Worm (Caenorhabditis elegans) whole organism, L3 larva: ENCODE results near the gene F48E8.3.
A peak's percentile ranks its signal among the peaks of the same experiment; 100 is the strongest.

ENCODE experiments used
- R02D3.7 ChIP-seq: fragments of 150-350 bp; optimal IDR thresholded peaks from 2 replicates; lab custom pipeline; 2014; ENCODE audit warnings: missing biosample characterization, missing genetic modification characterization
- ZK546.5 ChIP-seq: sonication (generic microtip); optimal IDR thresholded peaks from 2 replicates; lab custom pipeline; 2017; ENCODE audit warnings: missing biosample characterization, missing genetic modification characterization
- aly-2 ChIP-seq: fragments of 150-350 bp; optimal IDR thresholded peaks from 2 replicates; lab custom pipeline; 2014; ENCODE audit warnings: missing biosample characterization, missing genetic modification characterization
- ama-1 ChIP-seq: fragments of 150-350 bp; optimal IDR thresholded peaks from 2 replicates; lab custom pipeline; 2018
- ceh-28 ChIP-seq: fragments of 150-350 bp; optimal IDR thresholded peaks from 2 replicates; lab custom pipeline; 2014; ENCODE audit warnings: missing biosample characterization, missing genetic modification reagents, missing genetic modification characterization
- ceh-82 ChIP-seq: fragments of 150-350 bp; optimal IDR thresholded peaks from 2 replicates; lab custom pipeline; 2014; ENCODE audit warnings: missing biosample characterization, missing genetic modification characterization
- ceh-9 ChIP-seq: sonication (generic microtip); optimal IDR thresholded peaks from 2 replicates; lab custom pipeline; 2018; ENCODE audit warnings: missing biosample characterization, missing genetic modification characterization
- daf-12 ChIP-seq: fragments of 150-350 bp; optimal IDR thresholded peaks from 2 replicates; lab custom pipeline; 2014; ENCODE audit warnings: missing biosample characterization, missing genetic modification reagents, missing genetic modification characterization
- egl-27 ChIP-seq: sonication (generic microtip); optimal IDR thresholded peaks from 4 replicates; lab custom pipeline; 2017; ENCODE audit warnings: missing biosample characterization, missing genetic modification reagents, missing genetic modification characterization
- egl-5 ChIP-seq: fragments of 150-350 bp; optimal IDR thresholded peaks from 2 replicates; lab custom pipeline; 2017; ENCODE audit warnings: missing biosample characterization, missing genetic modification reagents, missing genetic modification characterization, inconsistent platforms
- elt-1 ChIP-seq: fragments of 150-350 bp; optimal IDR thresholded peaks from 2 replicates; lab custom pipeline; 2014; ENCODE audit warnings: missing biosample characterization, missing genetic modification characterization
- elt-2 ChIP-seq: sonication (generic microtip); optimal IDR thresholded peaks from 2 replicates; lab custom pipeline; 2016; ENCODE audit warnings: missing genetic modification reagents, mild to moderate bottlenecking, missing genetic modification characterization, missing compliant biosample characterization
- elt-3 ChIP-seq, 3 experiments: fragments of 150-350 bp in 1 of 3; sonication (generic microtip) in 2 of 3; optimal IDR thresholded peaks; 2 replicates in 2 of 3; 4 replicates in 1 of 3; lab custom pipeline; 2014 to 2017; ENCODE audit warnings: missing biosample characterization in 3 of 3, missing genetic modification characterization in 3 of 3
- eor-1 ChIP-seq, 2 experiments: fragments of 150-350 bp; optimal IDR thresholded peaks; 2 replicates each; lab custom pipeline; 2014 to 2018; ENCODE audit warnings: missing biosample characterization in 2 of 2, missing genetic modification characterization in 2 of 2
- fkh-10 ChIP-seq: sonication (generic microtip); optimal IDR thresholded peaks from 2 replicates; lab custom pipeline; 2017; ENCODE audit warnings: missing biosample characterization, missing genetic modification reagents, missing genetic modification characterization
- fkh-2 ChIP-seq: fragments of 150-350 bp; optimal IDR thresholded peaks from 2 replicates; lab custom pipeline; 2014; ENCODE audit warnings: missing biosample characterization, missing genetic modification reagents, missing genetic modification characterization
- fos-1 ChIP-seq: fragments of 150-350 bp; optimal IDR thresholded peaks from 2 replicates; lab custom pipeline; 2014; ENCODE audit warnings: missing biosample characterization, missing genetic modification characterization
- hmg-11 ChIP-seq: sonication (generic microtip); optimal IDR thresholded peaks from 2 replicates; lab custom pipeline; 2016; ENCODE audit warnings: missing genetic modification characterization, missing compliant biosample characterization
- jun-1 ChIP-seq: fragments of 150-350 bp; optimal IDR thresholded peaks from 2 replicates; lab custom pipeline; 2014; ENCODE audit warnings: missing biosample characterization, missing genetic modification reagents, missing genetic modification characterization
- lin-15B ChIP-seq: fragments of 150-350 bp; optimal IDR thresholded peaks from 2 replicates; lab custom pipeline; 2014; ENCODE audit warnings: missing biosample characterization, missing genetic modification characterization
- lin-39 ChIP-seq: fragments of 150-350 bp; optimal IDR thresholded peaks from 2 replicates; lab custom pipeline; 2018; ENCODE audit warnings: missing biosample characterization, missing genetic modification reagents, missing genetic modification characterization
- lsy-12 ChIP-seq: sonication (generic microtip); optimal IDR thresholded peaks from 2 replicates; lab custom pipeline; 2016; ENCODE audit warnings: mild to moderate bottlenecking, missing genetic modification characterization, missing compliant biosample characterization
- mml-1 ChIP-seq: fragments of 150-350 bp; sonication (generic microtip); optimal IDR thresholded peaks from 3 replicates; lab custom pipeline; 2014; ENCODE audit warnings: missing biosample characterization, missing genetic modification characterization
- nfya-1 ChIP-seq: sonication (generic microtip); optimal IDR thresholded peaks from 2 replicates; lab custom pipeline; 2017; ENCODE audit warnings: missing genetic modification characterization, mild to moderate bottlenecking, missing compliant biosample characterization, antibody characterized with exemption, moderate library complexity; ENCODE audit not compliant: insufficient read depth
- nhr-11 ChIP-seq: fragments of 150-350 bp; optimal IDR thresholded peaks from 2 replicates; lab custom pipeline; 2014; ENCODE audit warnings: missing biosample characterization, missing genetic modification characterization
- nhr-12 ChIP-seq: fragments of 150-350 bp; optimal IDR thresholded peaks from 2 replicates; lab custom pipeline; 2014; ENCODE audit warnings: missing biosample characterization, missing genetic modification characterization
- nhr-23 ChIP-seq: fragments of 150-350 bp; optimal IDR thresholded peaks from 2 replicates; lab custom pipeline; 2014; ENCODE audit warnings: missing biosample characterization, missing genetic modification reagents, missing genetic modification characterization
- nhr-237 ChIP-seq: fragments of 150-350 bp; optimal IDR thresholded peaks from 2 replicates; lab custom pipeline; 2014; ENCODE audit warnings: missing biosample characterization, missing genetic modification characterization
- nhr-25 ChIP-seq: sonication (generic microtip); optimal IDR thresholded peaks from 2 replicates; lab custom pipeline; 2017; ENCODE audit warnings: missing biosample characterization, missing genetic modification characterization
- nhr-28 ChIP-seq: fragments of 150-350 bp; optimal IDR thresholded peaks from 2 replicates; lab custom pipeline; 2014; ENCODE audit warnings: missing biosample characterization, missing genetic modification characterization
- nhr-43 ChIP-seq: sonication (generic microtip); optimal IDR thresholded peaks from 2 replicates; lab custom pipeline; 2016; ENCODE audit warnings: mild to moderate bottlenecking, missing genetic modification characterization, missing compliant biosample characterization; ENCODE audit not compliant: poor library complexity, severe bottlenecking
- nhr-67 ChIP-seq: fragments of 150-350 bp; optimal IDR thresholded peaks from 2 replicates; lab custom pipeline; 2014; ENCODE audit warnings: missing biosample characterization, missing genetic modification characterization
- nhr-76 ChIP-seq: fragments of 150-350 bp; sonication (generic microtip); optimal IDR thresholded peaks from 5 replicates; lab custom pipeline; 2014; ENCODE audit warnings: missing biosample characterization, missing genetic modification characterization
- pqm-1 ChIP-seq: fragments of 150-350 bp; optimal IDR thresholded peaks from 2 replicates; lab custom pipeline; 2017; ENCODE audit warnings: missing biosample characterization, missing genetic modification characterization, inconsistent platforms
- sea-2 ChIP-seq: fragments of 150-350 bp; sonication (generic microtip); optimal IDR thresholded peaks from 4 replicates; lab custom pipeline; 2014; ENCODE audit warnings: missing biosample characterization, missing genetic modification reagents, missing genetic modification characterization
- skn-1 ChIP-seq: fragments of 150-350 bp; optimal IDR thresholded peaks from 2 replicates; lab custom pipeline; 2014; ENCODE audit warnings: missing biosample characterization, missing genetic modification characterization
- snpc-4 ChIP-seq: fragments of 150-350 bp; optimal IDR thresholded peaks from 2 replicates; lab custom pipeline; 2014; ENCODE audit warnings: missing biosample characterization, missing genetic modification characterization
- tbx-2 ChIP-seq: sonication (generic microtip); optimal IDR thresholded peaks from 2 replicates; lab custom pipeline; 2016; ENCODE audit warnings: mild to moderate bottlenecking, missing genetic modification characterization, missing compliant biosample characterization
- unc-39 ChIP-seq: sonication (generic microtip); optimal IDR thresholded peaks from 4 replicates; lab custom pipeline; 2017; ENCODE audit warnings: missing biosample characterization, missing genetic modification characterization
- unc-62 ChIP-seq: fragments of 150-350 bp; sonication (generic microtip); optimal IDR thresholded peaks from 4 replicates; lab custom pipeline; 2014; ENCODE audit warnings: missing biosample characterization, missing genetic modification reagents, missing genetic modification characterization
- zag-1 ChIP-seq: fragments of 150-350 bp; optimal IDR thresholded peaks from 2 replicates; lab custom pipeline; 2014; ENCODE audit warnings: missing biosample characterization, missing genetic modification characterization
- ztf-11 ChIP-seq: fragments of 150-350 bp; optimal IDR thresholded peaks from 2 replicates; lab custom pipeline; 2014; ENCODE audit warnings: missing biosample characterization, missing genetic modification characterization
- ztf-4 ChIP-seq: fragments of 150-350 bp; optimal IDR thresholded peaks from 2 replicates; lab custom pipeline; 2014; ENCODE audit warnings: missing biosample characterization, missing genetic modification characterization

The F48E8.3 gene

DNA sequence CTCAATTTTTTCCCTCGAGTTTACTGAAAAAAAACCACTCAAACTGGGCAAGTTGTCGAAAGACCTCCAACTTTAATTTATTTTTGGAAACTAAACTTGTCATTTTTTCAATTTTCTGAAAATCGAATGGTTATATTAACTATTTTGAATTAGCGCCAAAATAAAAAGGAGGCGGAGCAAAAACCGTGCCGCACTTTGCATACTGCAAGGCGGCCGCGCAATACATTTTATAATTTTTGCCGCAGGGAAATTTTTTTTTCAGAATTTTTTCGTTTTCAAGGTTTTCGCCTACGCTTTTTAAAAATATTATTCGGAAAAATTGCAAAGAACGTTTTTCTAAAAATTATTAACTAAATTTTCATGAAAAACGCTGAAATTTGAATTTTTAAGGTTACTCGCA is 42.5 kb downstream of the F48E8.3 start:
- no peak for TF ChIP-seq ceh-28
- TF ChIP-seq R02D3.7 (tag; lab: Kevin White, UChicago): no peak

DNA sequence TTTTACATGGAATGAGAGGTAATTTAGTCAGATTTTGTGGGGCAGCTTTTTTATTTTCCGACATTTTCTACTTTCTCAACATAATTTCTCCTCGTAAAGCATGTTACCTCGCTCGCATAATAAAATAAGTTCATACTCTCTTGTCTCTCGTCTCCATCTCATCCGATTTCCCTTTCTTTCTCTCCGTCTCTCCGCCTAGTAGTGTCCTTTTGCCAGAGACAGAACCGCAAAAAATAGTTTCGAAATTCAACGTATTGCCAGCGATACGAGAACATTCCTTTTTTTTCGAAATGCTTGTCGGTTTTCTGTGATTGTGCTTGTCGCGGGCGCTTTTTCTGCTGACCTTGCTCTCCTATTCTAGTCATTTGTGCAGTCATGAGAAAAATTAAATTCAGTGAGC is 43.0 kb downstream of the F48E8.3 start:
- TF ChIP-seq ceh-28 (peak; percentile 56), fkh-2 (tag; lab: Kevin White, UChicago) (no peak), elt-3 (tag; optimal IDR thresholded peaks at IDR 0.05; lab: Kevin White, UChicago) (peak in 1 of 3 experiments; percentile 38), nhr-67 (tag; lab: Kevin White, UChicago) (no peak), fos-1 (no peak), ceh-9 (tag; lab: Kevin White, UChicago) (no peak), skn-1 (tag; lab: Kevin White, UChicago) (peak; percentile 15), pqm-1 (peak; percentile 34), ZK546.5 (tag; lab: Kevin White, UChicago) (no peak), aly-2 (tag; lab: Kevin White, UChicago) (no peak), nhr-43 (tag; lab: Kevin White, UChicago) (peak; percentile 28), nfya-1 (tag; lab: Kevin White, UChicago) (peak; percentile 70), lin-15B (tag; lab: Kevin White, UChicago) (peak; percentile 25), daf-12 (tag; lab: Kevin White, UChicago) (no peak), nhr-23 (tag; lab: Kevin White, UChicago) (peak; percentile 45), ztf-11 (tag; lab: Kevin White, UChicago) (no peak), nhr-12 (tag; lab: Kevin White, UChicago) (no peak), unc-62 (GFP tag; lab: Kevin White, UChicago) (no peak), R02D3.7 (tag; lab: Kevin White, UChicago) (no peak), lin-39 (tag; lab: Kevin White, UChicago) (peak; percentile 4), eor-1 (tag; optimal IDR thresholded peaks at IDR 0.05; lab: Kevin White, UChicago) (no peak), nhr-25 (tag; lab: Kevin White, UChicago) (peak; percentile 90), snpc-4 (tag; lab: Kevin White, UChicago) (peak; percentile 56), egl-5 (tag; lab: Kevin White, UChicago) (peak; percentile 12), fkh-10 (peak; percentile 29), ztf-4 (tag; lab: Kevin White, UChicago) (peak; percentile 44), hmg-11 (tag; lab: Kevin White, UChicago) (peak; percentile 28), ama-1 (lab: Kevin White, UChicago) (peak; percentile 98), zag-1 (tag; lab: Kevin White, UChicago) (no peak), nhr-28 (tag; lab: Kevin White, UChicago) (no peak), sea-2 (no peak), unc-39 (tag; lab: Kevin White, UChicago) (no peak), lsy-12 (peak; percentile 40), ceh-82 (tag; lab: Kevin White, UChicago) (no peak), jun-1 (tag; lab: Kevin White, UChicago) (peak; percentile 77), egl-27 (tag; lab: Kevin White, UChicago) (no peak), tbx-2 (no peak), elt-1 (no peak), elt-2 (tag; lab: Kevin White, UChicago) (peak; percentile 56), mml-1 (tag; lab: Kevin White, UChicago) (no peak)

DNA sequence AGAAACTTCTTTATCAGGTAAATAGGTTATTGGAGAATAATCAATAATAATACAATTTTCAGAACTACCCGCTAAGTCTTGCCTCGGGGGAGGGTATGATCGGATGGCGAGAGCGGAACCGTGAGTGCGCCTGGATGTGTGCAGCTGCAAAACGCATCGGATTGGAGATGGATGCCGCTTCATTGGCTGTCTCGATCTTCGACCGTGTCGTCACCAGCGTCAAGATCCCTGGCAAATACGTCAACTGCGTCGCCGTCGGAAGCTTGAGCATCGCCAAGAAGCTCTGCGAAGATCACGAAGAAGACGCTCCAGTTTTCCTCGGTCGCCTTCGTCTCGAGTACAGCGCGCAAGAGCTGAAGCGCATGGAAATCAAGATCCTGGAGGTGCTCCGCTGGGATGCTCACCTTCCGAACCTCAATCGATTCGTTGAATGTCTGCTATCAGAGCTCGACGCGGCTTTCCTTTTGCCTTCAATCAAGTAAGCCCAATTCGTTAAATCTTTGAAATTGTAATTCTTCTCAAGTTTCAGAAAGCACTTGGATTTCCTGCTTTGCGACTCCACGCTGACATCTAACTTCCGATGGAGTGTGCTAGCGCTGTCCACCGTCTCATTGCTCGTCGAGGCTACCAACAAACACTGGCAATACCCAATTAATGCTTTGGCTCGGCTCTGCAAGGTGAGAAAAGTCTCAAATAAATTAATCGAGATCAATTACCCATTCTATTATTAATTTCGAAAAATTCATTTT is 43.7 kb downstream of the F48E8.3 start:
- no peak for TF ChIP-seq nhr-76 (tag; lab: Kevin White, UChicago)
- peak; percentile 42 for TF ChIP-seq nhr-43 (tag; lab: Kevin White, UChicago)
- no peak for TF ChIP-seq nhr-237
- TF ChIP-seq eor-1 (tag; optimal IDR thresholded peaks at IDR 0.05; lab: Kevin White, UChicago): no peak
- TF ChIP-seq nhr-11: no peak
- no peak for TF ChIP-seq skn-1 (tag; lab: Kevin White, UChicago)
- no peak for TF ChIP-seq ztf-4 (tag; lab: Kevin White, UChicago)
- TF ChIP-seq, all 47 proteins: peak for 1
